Worm (Caenorhabditis elegans) whole organism, L3 larva: Measurements from ENCODE around the gene T19D12.9.

Experiments used
- elt-3 ChIP-seq, 3 experiments: fragments of 150-350 bp in 1 of 3; sonication (generic microtip) in 2 of 3; optimal IDR thresholded peaks; 2 replicates in 2 of 3; 4 replicates in 1 of 3; lab custom pipeline; 2014 to 2017; ENCODE audit warnings: missing biosample characterization in 3 of 3, missing genetic modification characterization in 3 of 3
- hmg-11 ChIP-seq: sonication (generic microtip); optimal IDR thresholded peaks from 2 replicates; lab custom pipeline; 2016; ENCODE audit warnings: missing genetic modification characterization, missing compliant biosample characterization
- mdl-1 ChIP-seq: fragments of 150-350 bp; optimal IDR thresholded peaks from 2 replicates; lab custom pipeline; 2014; ENCODE audit warnings: missing biosample characterization, missing genetic modification characterization
- nhr-28 ChIP-seq: fragments of 150-350 bp; optimal IDR thresholded peaks from 2 replicates; lab custom pipeline; 2014; ENCODE audit warnings: missing biosample characterization, missing genetic modification characterization
- skn-1 ChIP-seq: fragments of 150-350 bp; optimal IDR thresholded peaks from 2 replicates; lab custom pipeline; 2014; ENCODE audit warnings: missing biosample characterization, missing genetic modification characterization

DNA sequence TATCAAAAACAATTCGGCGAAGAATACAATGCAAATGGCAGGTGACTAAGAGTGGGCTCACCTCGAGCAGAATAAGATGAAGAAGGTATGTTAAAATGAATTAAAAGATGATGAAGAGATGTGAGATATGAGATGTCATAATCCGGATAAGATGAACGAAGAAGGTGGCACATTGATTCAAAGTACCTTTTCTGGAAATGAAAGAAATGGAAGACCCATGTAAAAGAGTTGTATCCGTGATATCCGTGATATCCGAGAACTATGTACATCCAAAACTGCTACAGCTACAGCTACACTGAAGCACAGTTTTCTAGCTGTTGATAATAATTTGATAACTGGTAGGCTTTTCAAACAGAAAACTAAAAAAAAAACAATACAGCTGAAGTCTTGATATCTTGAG is 5.2 kb downstream of the T19D12.9 start, which contains the start of gene oig-8:
- TF ChIP-seq hmg-11 (tag; lab: Kevin White, UChicago) (no peak), nhr-28 (tag; lab: Kevin White, UChicago) (no peak), elt-3 (tag; optimal IDR thresholded peaks at IDR 0.05; lab: Kevin White, UChicago) (no peak), skn-1 (tag; lab: Kevin White, UChicago) (no peak), mdl-1 (tag; lab: Kevin White, UChicago) (no peak)
